Worm (Caenorhabditis elegans) whole organism, late embryonic: Measurements from ENCODE around the gene C34E11.2.

ENCODE experiments used
- ceh-6 ChIP-seq: fragments of 200-800 bp; sonication (Bioruptor generic); optimal IDR thresholded peaks from 2 replicates; lab custom pipeline; 2018; ENCODE audit warnings: mild to moderate bottlenecking, missing genetic modification characterization, missing compliant biosample characterization
- fkh-6 ChIP-seq: sonication (generic microtip); optimal IDR thresholded peaks from 2 replicates; lab custom pipeline; 2016; ENCODE audit warnings: missing genetic modification characterization, missing compliant biosample characterization

ce11 chrX:11850572-11850971 is 36.0 kb upstream of the C34E11.2 start, which contains the start of gene F54F7.14:
- TF ChIP-seq fkh-6 (tag; lab: Kevin White, UChicago) (no peak), ceh-6 (no peak)
